Fruit fly (Drosophila melanogaster) ovary, adult (tissue): ENCODE data around the gene Aldh7A1.

Experiments used
- CG17801 ChIP-seq: fragments of 200-800 bp; optimal IDR thresholded peaks from 2 replicates; lab custom pipeline; 2019; ENCODE audit warnings: missing biosample characterization, mild to moderate bottlenecking, missing genetic modification characterization, moderate library complexity; ENCODE audit not compliant: partially characterized antibody

Gene Aldh7A1

dm6 chr3L:19231608-19232007 is 37.1 kb downstream of the Aldh7A1 start:
- TF ChIP-seq CG17801 (GFP tag; lab: Kevin White, UChicago): no peak

dm6 chr3L:19230801-19231547 is 37.7 kb downstream of the Aldh7A1 start:
- TF ChIP-seq CG17801 (GFP tag; lab: Kevin White, UChicago): no peak

dm6 chr3L:19229491-19229890 is 39.2 kb downstream of the Aldh7A1 start:
- TF ChIP-seq CG17801 (GFP tag; lab: Kevin White, UChicago): no peak

- TF ChIP-seq CG17801 (GFP tag; lab: Kevin White, UChicago): no peak
Observed at dm6 chr3L:19228857-19229398, 39.8 kb downstream of the Aldh7A1 start.

dm6 chr3L:19228371-19228817 is 40.3 kb downstream of the Aldh7A1 start:
- TF ChIP-seq CG17801 (GFP tag; lab: Kevin White, UChicago): no peak

dm6 chr3L:19225687-19226086 is 43.0 kb downstream of the Aldh7A1 start:
- TF ChIP-seq CG17801 (GFP tag; lab: Kevin White, UChicago): no peak

dm6 chr3L:19221455-19221854 is 47.3 kb downstream of the Aldh7A1 start:
- no peak for TF ChIP-seq CG17801 (GFP tag; lab: Kevin White, UChicago)
